Fruit fly (Drosophila melanogaster): ENCODE results near the gene CG31715.

CG31715 gene

DNA sequence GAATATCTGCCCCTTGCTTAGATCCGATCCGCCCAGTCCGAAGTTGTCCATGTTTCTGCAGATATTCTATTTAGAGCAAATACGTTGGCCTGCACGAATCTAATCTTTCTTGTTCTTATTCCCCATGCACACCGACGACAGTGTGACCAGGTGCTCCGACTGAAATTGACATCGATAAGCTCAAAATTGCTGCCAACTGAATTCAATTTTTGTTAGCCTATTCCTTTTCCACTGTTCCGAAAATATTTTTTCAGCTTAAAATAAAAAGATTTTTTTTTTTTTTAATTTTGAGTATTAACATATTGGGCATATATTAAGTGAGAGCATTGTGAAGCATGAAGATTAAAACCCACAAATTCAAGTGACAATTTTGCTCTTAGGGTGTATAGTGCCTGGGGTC is 37.6 kb upstream of the CG31715 start, which contains the start of gene nmd (continued):
- TF ChIP-seq cas (GFP tag; IDR thresholded peaks at IDR 0.05) (no peak), Six4 (GFP tag; optimal IDR thresholded peaks at IDR 0.05) (no peak), Rfx (GFP tag; IDR thresholded peaks at IDR 0.05) (peak; percentile 57), nau (GFP tag; optimal IDR thresholded peaks at IDR 0.05) (no peak), Hr3 (GFP tag; optimal IDR thresholded peaks at IDR 0.05) (no peak), CG2875 (GFP tag; optimal IDR thresholded peaks at IDR 0.05) (no peak), CG18011 (GFP tag; optimal IDR thresholded peaks at IDR 0.05) (no peak), CG13287 (GFP tag; IDR thresholded peaks at IDR 0.05; ENCODE audit: partially characterized antibody) (peak; percentile 53), esg (GFP tag; conservative IDR thresholded peaks at IDR 0.05) (no peak), CG15073 (GFP tag; optimal IDR thresholded peaks at IDR 0.05) (no peak), ranshi (GFP tag; IDR thresholded peaks at IDR 0.05) (no peak), ase (GFP tag; IDR thresholded peaks at IDR 0.05) (no peak), Scr (GFP tag; IDR thresholded peaks at IDR 0.05; ENCODE audit: partially characterized antibody) (peak; percentile 19; the same call in 1 of the 2 replicates), pnt (GFP tag; optimal IDR thresholded peaks at IDR 0.05) (no peak), Doc2 (GFP tag; IDR thresholded peaks at IDR 0.05) (no peak), stc (GFP tag; IDR thresholded peaks at IDR 0.05) (no peak), CHES-1-like (GFP tag; optimal IDR thresholded peaks at IDR 0.05) (no peak), E2f2 (GFP tag; IDR thresholded peaks at IDR 0.05) (peak; percentile 35; the same call in 1 of the 2 replicates), HHEX (GFP tag; optimal IDR thresholded peaks at IDR 0.05) (no peak), Hr51 (GFP tag; optimal IDR thresholded peaks at IDR 0.05) (peak in 1 of 2 experiments; percentile 24), Deaf1 (tag; optimal IDR thresholded peaks at IDR 0.05) (no peak), chm (GFP tag; IDR thresholded peaks at IDR 0.05) (no peak), scrt (GFP tag; optimal IDR thresholded peaks at IDR 0.05) (no peak), tio (GFP tag; optimal IDR thresholded peaks at IDR 0.05) (no peak), CG10209 (GFP tag; optimal IDR thresholded peaks at IDR 0.05) (no peak), CG11085 (GFP tag; IDR thresholded peaks at IDR 0.05) (no peak), CG7786 (GFP tag; optimal IDR thresholded peaks at IDR 0.05) (no peak), sug (tag; optimal IDR thresholded peaks at IDR 0.05) (peak; percentile 17), insv (GFP tag; optimal IDR thresholded peaks at IDR 0.05) (no peak), slou (GFP tag; optimal IDR thresholded peaks at IDR 0.05) (no peak), lmd (GFP tag; IDR thresholded peaks at IDR 0.05) (no peak), CG34422 (GFP tag; IDR thresholded peaks at IDR 0.05) (no peak), hb (GFP tag; IDR thresholded peaks at IDR 0.05; ENCODE audit: partially characterized antibody) (no peak), sim (GFP tag; IDR thresholded peaks at IDR 0.05) (no peak), CG1602 (GFP tag; optimal IDR thresholded peaks at IDR 0.05) (no peak), CoRest (tag; optimal IDR thresholded peaks at IDR 0.05) (peak; percentile 24), CG30020 (tag; optimal IDR thresholded peaks at IDR 0.05) (peak; percentile 90), Mes4 (GFP tag; optimal IDR thresholded peaks at IDR 0.05) (no peak), CG10366 (GFP tag; IDR thresholded peaks at IDR 0.05) (no peak), Fer3 (tag; optimal IDR thresholded peaks at IDR 0.05) (no peak), CG3407 (GFP tag; optimal IDR thresholded peaks at IDR 0.05) (no peak), gro (GFP tag; optimal IDR thresholded peaks at IDR 0.05) (no peak), hth (optimal IDR thresholded peaks at IDR 0.05) (no peak), Oli (tag; optimal IDR thresholded peaks at IDR 0.05) (no peak), rib (GFP tag; IDR thresholded peaks at IDR 0.05) (no peak), D19A (tag; optimal IDR thresholded peaks at IDR 0.05) (no peak), Mrtf (GFP tag; IDR thresholded peaks at IDR 0.05) (no peak), Elba2 (GFP tag; optimal IDR thresholded peaks at IDR 0.05) (peak; percentile 64), Rx (GFP tag; IDR thresholded peaks at IDR 0.05) (no peak), CG18262 (tag; optimal IDR thresholded peaks at IDR 0.05) (no peak), grau (tag; optimal IDR thresholded peaks at IDR 0.05) (peak; percentile 6), jumu (GFP tag; optimal IDR thresholded peaks at IDR 0.05) (no peak), CG11560 (tag; IDR thresholded peaks at IDR 0.05) (no peak)
